Fruit fly (Drosophila melanogaster) whole organism, pupa: ENCODE data around the gene Taf8.

ENCODE experiments used
- CG10348 ChIP-seq: fragments of 200-800 bp; sonication (Bioruptor generic); IDR thresholded peaks from 2 replicates; pipeline ENCODE4 v1.3.6; 2022; ENCODE audit warnings: missing biosample characterization, missing genetic modification characterization
- CG12605 ChIP-seq: fragments of 200-800 bp; sonication (Bioruptor generic); IDR thresholded peaks from 2 replicates; pipeline ENCODE4 v1.3.6; 2022; ENCODE audit warnings: missing biosample characterization, missing genetic modification characterization
- CG13204 ChIP-seq: fragments of 200-800 bp; sonication (Bioruptor generic); optimal IDR thresholded peaks from 2 replicates; lab custom pipeline; 2018; ENCODE audit warnings: missing biosample characterization, mild to moderate bottlenecking, missing genetic modification characterization, moderate library complexity
- CG14655 ChIP-seq: fragments of 200-800 bp; sonication (Bioruptor generic); optimal IDR thresholded peaks from 3 replicates; lab custom pipeline; 2017; ENCODE audit warnings: mild to moderate bottlenecking, missing biosample characterization, missing genetic modification reagents, missing genetic modification characterization
- CG15710 ChIP-seq: fragments of 200-800 bp; sonication (Bioruptor generic); optimal IDR thresholded peaks from 2 replicates; lab custom pipeline; 2018; ENCODE audit warnings: missing biosample characterization, mild to moderate bottlenecking, missing genetic modification characterization, moderate library complexity
- CG17806 ChIP-seq: fragments of 200-800 bp; sonication (Bioruptor generic); optimal IDR thresholded peaks from 2 replicates; lab custom pipeline; 2018; ENCODE audit warnings: missing biosample characterization, mild to moderate bottlenecking, missing genetic modification characterization, moderate library complexity
- CG32121 ChIP-seq: fragments of 200-800 bp; sonication (Bioruptor generic); IDR thresholded peaks from 2 replicates; pipeline ENCODE4 v1.3.6; 2022; ENCODE audit warnings: missing biosample characterization, missing genetic modification characterization
- CG34367 ChIP-seq: fragments of 200-800 bp; sonication (Bioruptor generic); optimal IDR thresholded peaks from 2 replicates; lab custom pipeline; 2018; ENCODE audit warnings: missing biosample characterization, mild to moderate bottlenecking, missing genetic modification characterization
- CG4496 ChIP-seq: fragments of 200-800 bp; sonication (Bioruptor generic); IDR thresholded peaks from 3 replicates; pipeline ENCODE4 v1.3.6; 2022; ENCODE audit warnings: missing biosample characterization, missing genetic modification characterization
- CG8159 ChIP-seq: fragments of 200-800 bp; sonication (Bioruptor generic); optimal IDR thresholded peaks from 3 replicates; lab custom pipeline; 2018; ENCODE audit warnings: missing biosample characterization, mild to moderate bottlenecking, missing genetic modification characterization, moderate library complexity
- CG8301 ChIP-seq: fragments of 200-800 bp; sonication (Bioruptor generic); optimal IDR thresholded peaks from 2 replicates; lab custom pipeline; 2018; ENCODE audit warnings: missing biosample characterization, mild to moderate bottlenecking, missing genetic modification characterization
- CG9948 ChIP-seq: fragments of 200-800 bp; sonication (Bioruptor generic); optimal IDR thresholded peaks from 2 replicates; lab custom pipeline; 2018; ENCODE audit warnings: missing biosample characterization, mild to moderate bottlenecking, missing genetic modification characterization, moderate library complexity
- D1 ChIP-seq: fragments of 200-800 bp; sonication (Bioruptor generic); optimal IDR thresholded peaks from 2 replicates; lab custom pipeline; 2018; ENCODE audit warnings: missing biosample characterization, mild to moderate bottlenecking, missing genetic modification characterization, moderate library complexity
- EcR ChIP-seq: fragments of 200-800 bp; sonication (Bioruptor generic); optimal IDR thresholded peaks from 3 replicates; lab custom pipeline; 2019; ENCODE audit warnings: missing biosample characterization, missing genetic modification characterization, mild to moderate bottlenecking, moderate library complexity, missing genetic modification reagents
- Ets98B ChIP-seq: fragments of 200-800 bp; sonication (Bioruptor generic); IDR thresholded peaks from 2 replicates; pipeline ENCODE4 v1.3.6; 2022; ENCODE audit warnings: missing biosample characterization, missing genetic modification characterization
- Pif1B ChIP-seq: fragments of 200-800 bp; sonication (Bioruptor generic); optimal IDR thresholded peaks from 3 replicates; lab custom pipeline; 2016; ENCODE audit warnings: missing biosample characterization, missing genetic modification characterization
- Snoo ChIP-seq: fragments of 200-800 bp; sonication (Bioruptor generic); optimal IDR thresholded peaks from 3 replicates; lab custom pipeline; 2017; ENCODE audit warnings: missing biosample characterization, mild to moderate bottlenecking, missing genetic modification characterization, inconsistent platforms
- fd96Ca ChIP-seq: fragments of 200-800 bp; sonication (Bioruptor generic); IDR thresholded peaks from 3 replicates; pipeline ENCODE4 v1.3.6; 2022; ENCODE audit warnings: missing biosample characterization, missing genetic modification characterization
- gl ChIP-seq: fragments of 200-800 bp; sonication (Bioruptor generic); optimal IDR thresholded peaks from 2 replicates; lab custom pipeline; 2018; ENCODE audit warnings: missing biosample characterization, mild to moderate bottlenecking, missing genetic modification characterization
- rn ChIP-seq: fragments of 200-800 bp; sonication (Bioruptor generic); IDR thresholded peaks from 2 replicates; pipeline ENCODE4 v1.3.6; 2022; ENCODE audit warnings: missing biosample characterization, missing genetic modification characterization

Gene Taf8

DNA sequence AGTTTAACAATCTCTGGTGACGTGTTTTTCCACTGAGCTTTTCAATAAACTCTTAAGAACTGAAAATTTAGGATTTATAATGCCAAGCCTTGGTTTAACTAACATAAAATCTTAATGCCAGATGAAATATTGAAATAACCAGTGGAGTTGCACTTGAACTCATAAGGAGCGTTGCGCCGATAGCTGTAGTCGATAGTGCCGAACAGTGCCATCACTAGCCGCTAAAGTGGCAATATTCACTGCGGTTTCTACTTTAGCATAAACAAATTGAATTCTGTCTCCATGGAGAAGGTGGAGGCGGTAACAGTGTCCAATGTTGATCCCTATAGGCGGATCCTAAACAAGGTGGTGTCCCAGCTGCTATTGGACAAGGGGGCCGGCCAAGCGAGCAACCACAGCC is at the start of gene Taf8:
Gene Taf8 (plus strand): TSS at position 193 of the 400 bp plus-strand sequence.
- TF ChIP-seq CG8301 (tag; lab: Kevin White, UChicago) (no peak), CG12605 (no peak), D1 (tag; lab: Kevin White, UChicago) (no peak), rn (no peak), EcR (GFP tag; lab: Kevin White, UChicago) (no peak), CG10348 (GFP tag; lab: Robert Waterston, UW) (no peak), CG9948 (tag; lab: Kevin White, UChicago) (no peak), CG34367 (tag; lab: Kevin White, UChicago) (no peak), gl (tag; lab: Kevin White, UChicago) (no peak), Pif1B (GFP tag; lab: Kevin White, UChicago) (no peak), Snoo (tag; lab: Kevin White, UChicago) (no peak), fd96Ca (GFP tag; lab: Robert Waterston, UW) (no peak), CG4496 (GFP tag; lab: Robert Waterston, UW) (no peak), CG32121 (GFP tag; lab: Robert Waterston, UW) (no peak), CG8159 (tag; lab: Kevin White, UChicago) (no peak), CG13204 (no peak), CG17806 (tag; lab: Kevin White, UChicago) (no peak), CG15710 (tag; lab: Kevin White, UChicago) (no peak), Ets98B (no peak)

- TF ChIP-seq fd96Ca (GFP tag; lab: Robert Waterston, UW) (no peak), CG13204 (peak; percentile 5)
These were observed 49.6 kb upstream of the Taf8 start for dm6 chrX:18052135-18052534.

DNA sequence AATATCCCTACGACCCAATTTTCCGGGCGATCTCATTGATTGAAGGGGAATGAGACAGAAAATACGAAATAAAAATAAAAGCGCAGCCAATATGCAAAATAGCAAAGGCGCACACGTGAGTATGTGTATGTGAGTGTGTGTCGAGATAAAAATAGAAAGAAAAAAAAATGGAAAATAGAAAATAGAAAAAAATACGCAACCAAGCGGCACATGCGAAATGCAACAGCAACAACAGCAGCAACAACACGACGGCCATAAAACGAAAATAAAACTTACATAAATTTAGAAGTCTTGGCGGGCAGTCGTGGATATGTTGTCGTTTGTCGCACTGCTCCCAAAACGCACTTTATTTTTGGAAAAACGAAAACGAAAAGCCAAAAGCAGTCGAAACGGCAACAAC is 44.6 kb upstream of the Taf8 start:
- no peak for TF ChIP-seq CG9948 (tag; lab: Kevin White, UChicago)
- peak; percentile 50 for TF ChIP-seq CG32121 (GFP tag; lab: Robert Waterston, UW)
- peak; percentile 52 for TF ChIP-seq CG14655
- 0 out of 3 replicates have a peak, but pooled peaks have one; percentile 31 for TF ChIP-seq CG4496 (GFP tag; lab: Robert Waterston, UW)
- peak; percentile 44; the same call in 1 of the 2 replicates for TF ChIP-seq CG12605
- no peak for TF ChIP-seq EcR (GFP tag; lab: Kevin White, UChicago)
- 0 out of 3 replicates have a peak, but pooled peaks have one; percentile 25 for TF ChIP-seq fd96Ca (GFP tag; lab: Robert Waterston, UW)
- TF ChIP-seq CG8301 (tag; lab: Kevin White, UChicago): peak; percentile 19
- peak; percentile 48; the same call in 1 of the 2 replicates for TF ChIP-seq Ets98B

dm6 chrX:18058108-18058507 is 43.7 kb upstream of the Taf8 start:
- TF ChIP-seq CG10348 (GFP tag; lab: Robert Waterston, UW) (no peak), CG17806 (tag; lab: Kevin White, UChicago) (no peak), D1 (tag; lab: Kevin White, UChicago) (no peak), CG34367 (tag; lab: Kevin White, UChicago) (no peak), Snoo (tag; lab: Kevin White, UChicago) (no peak)

dm6 chrX:18063144-18063772 is 38.5 kb upstream of the Taf8 start, which contains the start of gene Sh:
TSS of gene Sh (minus strand) at chrX:18063247.
- TF ChIP-seq CG34367 (tag; lab: Kevin White, UChicago) (no peak), CG4496 (GFP tag; lab: Robert Waterston, UW) (0 out of 3 replicates have a peak, but pooled peaks have one; percentile 14)

dm6 chrX:18064183-18064582 is 37.6 kb upstream of the Taf8 start, which contains the start of gene Dhc16F:
TSS of gene Dhc16F (plus strand) at chrX:18064483.
- TF ChIP-seq CG14655: no peak
- no peak for TF ChIP-seq Snoo (tag; lab: Kevin White, UChicago)
- TF ChIP-seq CG15710 (tag; lab: Kevin White, UChicago): no peak

- TF ChIP-seq CG8159 (tag; lab: Kevin White, UChicago): no peak
These were observed 19.1 kb upstream of the Taf8 start for dm6 chrX:18082674-18083073.
